Worm (Caenorhabditis elegans) whole organism, L4/young adult: ENCODE data around the gene K01H12.4.

ENCODE experiments used
- W03F9.2 ChIP-seq: fragments of 150-350 bp; optimal IDR thresholded peaks from 2 replicates; lab custom pipeline; 2014; ENCODE audit warnings: missing biosample characterization, missing genetic modification characterization
- dao-5 ChIP-seq: sonication (generic microtip); optimal IDR thresholded peaks from 2 replicates; lab custom pipeline; 2016; ENCODE audit warnings: missing genotype, missing genetic modification characterization, moderate library complexity, missing compliant biosample characterization
- him-1 ChIP-seq: sonication (generic microtip); optimal IDR thresholded peaks from 2 replicates; lab custom pipeline; 2016; ENCODE audit warnings: missing genotype, missing genetic modification reagents, missing genetic modification characterization, missing compliant biosample characterization

K01H12.4 gene

DNA sequence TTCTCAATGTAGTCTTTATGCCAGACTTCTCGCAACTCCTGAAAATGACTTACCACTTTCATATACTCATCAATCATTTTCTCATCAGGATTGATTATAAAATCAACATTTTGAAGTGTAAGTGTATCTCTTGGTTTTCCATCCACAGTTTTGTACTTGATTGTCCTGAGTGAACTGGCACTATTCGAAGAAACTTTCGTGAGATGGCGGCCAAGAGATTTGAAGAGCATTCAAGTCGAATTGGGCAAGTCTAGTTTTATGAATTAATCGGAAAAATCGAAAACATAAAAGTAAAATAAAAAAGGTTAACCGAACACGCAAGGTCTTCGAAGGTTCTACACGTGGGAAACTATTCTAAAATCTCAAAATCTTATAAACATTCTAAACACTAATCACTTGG is 30.0 kb downstream of the K01H12.4 start, which contains the start of gene C28D4.7:
Gene C28D4.7 (minus strand): TSS at position 265 of the 400 bp plus-strand sequence.
- TF ChIP-seq him-1 (tag; lab: Kevin White, UChicago) (no peak), dao-5 (tag; lab: Kevin White, UChicago) (no peak), W03F9.2 (tag; lab: Kevin White, UChicago) (no peak)

DNA sequence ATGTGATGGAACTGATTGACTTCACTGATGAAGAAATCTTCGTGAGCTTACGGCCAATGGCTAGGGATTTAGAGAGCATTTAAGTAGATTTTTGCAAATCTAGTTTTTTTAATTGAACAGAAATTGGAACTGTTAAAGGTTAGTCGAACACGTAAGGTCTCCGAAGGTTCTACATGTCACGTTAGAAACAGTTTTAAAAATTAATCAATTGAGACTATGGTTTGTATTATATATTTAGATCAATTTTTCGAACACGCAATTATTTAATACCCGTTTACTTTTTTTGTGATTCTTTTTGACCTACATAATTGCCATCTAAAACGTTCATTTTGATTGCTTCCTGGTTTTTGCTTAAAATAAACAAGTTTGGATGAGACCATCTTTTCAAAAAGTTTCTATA is 32.0 kb downstream of the K01H12.4 start, which contains the start of gene C28D4.4:
Gene C28D4.4 (minus strand): TSS at position 101 of the 400 bp plus-strand sequence.
- TF ChIP-seq dao-5 (tag; lab: Kevin White, UChicago), result no peak
- no peak for TF ChIP-seq him-1 (tag; lab: Kevin White, UChicago)
- no peak for TF ChIP-seq W03F9.2 (tag; lab: Kevin White, UChicago)

DNA sequence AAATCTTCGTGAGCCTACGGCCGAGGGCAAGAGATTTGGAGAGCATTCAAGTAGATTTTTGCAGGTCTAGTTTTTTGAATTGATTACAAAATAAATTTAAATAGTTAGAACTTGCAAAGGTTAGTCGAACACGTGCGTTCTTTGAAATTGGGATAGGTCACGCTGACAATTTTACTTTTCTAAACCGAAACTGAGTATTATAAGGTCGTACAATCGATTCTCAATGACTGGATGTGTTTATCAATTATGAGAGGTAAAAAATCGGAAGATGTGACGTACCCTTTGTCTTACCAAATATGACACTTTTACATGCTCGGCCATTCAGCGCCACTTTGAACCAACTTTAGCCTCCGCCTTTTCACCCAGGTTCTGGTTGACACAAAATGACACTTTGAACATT is 33.9 kb downstream of the K01H12.4 start, which contains the start of gene C28D4.5:
Gene C28D4.5 (minus strand): TSS at position 101 of the 400 bp plus-strand sequence.
- no peak for TF ChIP-seq W03F9.2 (tag; lab: Kevin White, UChicago)
- no peak for TF ChIP-seq him-1 (tag; lab: Kevin White, UChicago)
- no peak for TF ChIP-seq dao-5 (tag; lab: Kevin White, UChicago)

DNA sequence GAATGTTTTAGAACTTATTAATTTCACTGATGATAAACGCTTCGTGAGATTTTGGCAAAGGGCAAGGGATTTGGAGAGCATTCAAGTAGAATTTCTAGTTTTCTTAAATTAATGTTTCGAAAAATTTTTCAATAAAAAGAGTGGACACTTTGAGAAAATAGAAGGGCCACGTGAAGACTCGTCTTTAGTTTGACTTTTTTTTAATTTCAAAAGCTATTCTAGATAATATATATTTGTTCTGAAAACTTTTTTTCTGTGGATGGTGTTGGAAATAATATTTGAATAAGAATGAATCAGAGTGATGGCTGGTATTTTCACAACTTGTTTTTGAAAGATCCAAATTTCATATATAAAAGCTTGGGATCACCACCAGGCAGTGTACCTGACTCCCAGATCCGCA is 35.5 kb downstream of the K01H12.4 start, which contains the start of gene C28D4.8:
Gene C28D4.8 (minus strand): TSS at position 101 of the 400 bp plus-strand sequence.
- TF ChIP-seq W03F9.2 (tag; lab: Kevin White, UChicago) (no peak), dao-5 (tag; lab: Kevin White, UChicago) (no peak), him-1 (tag; lab: Kevin White, UChicago) (no peak)

DNA sequence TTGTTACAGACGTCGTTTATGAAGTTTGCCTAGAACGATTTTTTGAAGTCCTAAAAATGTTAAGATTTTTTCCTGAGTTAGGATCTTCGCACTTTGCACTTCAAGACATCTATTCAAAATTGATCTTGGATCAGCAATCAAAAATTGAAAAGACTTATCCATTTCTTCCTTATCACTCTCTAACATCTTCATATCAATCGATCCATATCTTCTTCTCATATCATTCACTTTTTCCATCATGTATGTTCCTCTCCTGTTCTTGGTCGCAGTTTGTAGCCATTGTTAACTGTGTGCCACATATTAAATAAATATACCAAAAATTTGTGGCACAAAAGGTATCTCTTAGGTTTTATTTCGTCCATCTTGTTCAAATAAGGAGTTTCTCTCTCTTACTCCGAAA is 42.8 kb downstream of the K01H12.4 start:
- TF ChIP-seq him-1 (tag; lab: Kevin White, UChicago) (no peak), W03F9.2 (tag; lab: Kevin White, UChicago) (no peak), dao-5 (tag; lab: Kevin White, UChicago) (no peak)

DNA sequence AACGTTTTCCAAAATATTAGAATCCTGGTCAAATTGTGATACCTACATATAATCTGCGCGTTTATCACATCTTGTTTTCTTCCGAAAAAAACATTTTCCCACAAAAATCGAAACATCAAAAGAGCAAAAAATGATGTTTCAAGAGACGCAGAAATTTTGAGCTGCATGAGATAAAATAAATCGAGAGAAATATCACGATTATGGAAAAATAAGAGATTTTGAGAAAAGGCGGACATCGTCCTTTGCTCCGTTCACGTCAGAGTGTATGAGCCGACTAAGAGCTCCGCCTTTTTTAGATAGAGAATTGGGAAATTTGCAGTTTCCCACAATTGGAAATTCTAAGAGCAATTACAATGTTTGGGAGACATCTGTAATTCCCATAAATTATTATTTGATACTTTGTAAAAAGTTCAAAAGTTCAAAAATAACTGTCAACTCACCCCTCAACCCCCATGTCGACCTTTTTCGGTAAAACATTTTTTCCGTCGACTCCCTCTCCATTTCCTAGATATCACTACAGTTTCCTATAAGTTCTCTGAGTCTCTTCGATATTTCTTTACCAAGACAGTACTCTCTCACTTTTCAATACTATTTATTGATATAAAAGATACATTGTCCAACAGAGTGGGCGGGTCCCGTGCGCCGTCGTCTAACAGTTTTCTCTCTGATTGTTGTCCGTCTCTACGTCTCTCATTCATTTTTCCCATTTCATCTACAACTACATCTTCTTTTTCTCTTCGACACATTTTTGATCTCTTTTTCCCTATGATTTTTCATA is 44.0 kb downstream of the K01H12.4 start:
- TF ChIP-seq him-1 (tag; lab: Kevin White, UChicago), result no peak
- peak; percentile 41 for TF ChIP-seq W03F9.2 (tag; lab: Kevin White, UChicago)

DNA sequence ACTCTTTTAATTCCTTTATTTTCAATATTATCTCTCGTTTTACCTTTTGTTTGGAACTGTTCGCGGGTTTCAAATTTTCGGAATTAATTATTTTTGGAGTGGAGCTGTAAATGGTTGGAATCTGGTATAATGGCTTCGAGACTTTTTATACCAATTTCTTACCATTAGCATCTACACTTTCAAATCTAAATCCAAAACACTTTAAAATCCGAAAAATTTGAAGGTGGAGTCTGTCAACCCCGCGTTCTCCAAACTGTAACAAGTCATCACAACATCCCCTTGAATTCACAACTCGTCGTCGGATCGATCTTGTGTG is 44.5 kb downstream of the K01H12.4 start, which contains the start of gene nhr-97:
Gene nhr-97 (plus strand): TSS at position 217 of the 316 bp plus-strand sequence.
- no peak for TF ChIP-seq W03F9.2 (tag; lab: Kevin White, UChicago)
- TF ChIP-seq him-1 (tag; lab: Kevin White, UChicago), result no peak
- no peak for TF ChIP-seq dao-5 (tag; lab: Kevin White, UChicago)

DNA sequence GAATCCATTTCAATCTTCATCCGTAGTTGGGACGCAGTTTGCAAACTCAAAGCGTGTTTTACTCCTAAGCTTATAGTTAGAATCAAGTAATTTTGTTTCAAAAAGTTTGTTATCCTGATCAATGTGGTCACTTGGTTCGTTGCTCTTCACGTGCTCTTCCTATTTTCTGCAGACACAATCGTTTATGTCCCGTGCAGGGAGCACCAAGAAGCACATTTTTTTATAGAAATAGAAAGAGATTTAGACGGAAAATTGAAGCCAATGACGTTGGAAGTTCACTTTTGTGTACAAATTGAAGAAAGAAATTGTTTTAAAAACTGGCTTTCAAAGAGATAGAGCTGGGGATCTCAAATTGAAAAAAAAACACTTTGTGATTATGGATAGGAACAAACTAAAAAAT is 48.9 kb downstream of the K01H12.4 start:
- TF ChIP-seq dao-5 (tag; lab: Kevin White, UChicago) (no peak), him-1 (tag; lab: Kevin White, UChicago) (no peak), W03F9.2 (tag; lab: Kevin White, UChicago) (no peak)

DNA sequence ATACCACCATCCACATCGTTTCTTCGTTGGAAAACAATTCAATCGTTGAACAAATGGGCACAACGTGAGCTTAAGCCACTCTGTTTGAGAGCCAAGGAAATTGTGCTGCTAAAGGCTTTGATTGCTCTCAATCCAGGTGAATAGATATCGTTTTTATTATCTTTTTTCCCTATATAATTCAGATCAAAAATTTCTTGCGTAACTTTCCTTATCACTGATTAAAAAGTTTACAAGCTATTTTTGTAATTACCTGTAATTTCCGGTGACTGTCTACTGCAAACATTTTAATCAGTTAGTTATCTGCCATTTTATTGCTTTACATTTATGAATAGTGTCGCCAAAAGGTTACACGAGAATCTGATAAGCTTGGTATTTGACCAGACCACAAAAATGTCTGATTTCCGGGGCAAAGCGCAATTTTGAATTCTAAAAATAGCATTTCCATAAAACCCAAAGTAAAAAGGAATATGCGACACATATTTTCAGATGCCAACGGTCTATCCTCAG is 49.8 kb downstream of the K01H12.4 start:
- no peak for TF ChIP-seq him-1 (tag; lab: Kevin White, UChicago)
- TF ChIP-seq W03F9.2 (tag; lab: Kevin White, UChicago), result no peak
- TF ChIP-seq dao-5 (tag; lab: Kevin White, UChicago), result no peak
